Fruit fly (Drosophila melanogaster) whole organism, embryonic: ENCODE measurements around the gene ND-B18.

ENCODE experiments used
- Ada2b ChIP-seq: fragments of 200-800 bp; sonication (Bioruptor generic); IDR thresholded peaks from 2 replicates; pipeline ENCODE4 v1.3.6; 2022; ENCODE audit warnings: missing biosample characterization, missing genetic modification characterization
- Bteb2 ChIP-seq: fragments of 200-800 bp; sonication (Bioruptor generic); optimal IDR thresholded peaks from 2 replicates; lab custom pipeline; 2016; ENCODE audit warnings: missing biosample characterization, missing genetic modification characterization
- CG10979 ChIP-seq: fragments of 200-800 bp; sonication (Bioruptor generic); optimal IDR thresholded peaks from 2 replicates; lab custom pipeline; 2018; ENCODE audit warnings: missing biosample characterization, mild to moderate bottlenecking, missing genetic modification characterization, moderate library complexity
- CG11398 ChIP-seq: fragments of 200-800 bp; sonication (Bioruptor generic); optimal IDR thresholded peaks from 2 replicates; lab custom pipeline; 2016; ENCODE audit warnings: missing biosample characterization, missing genetic modification characterization
- CG11560 ChIP-seq: fragments of 200-800 bp; sonication (Bioruptor generic); IDR thresholded peaks from 3 replicates; pipeline ENCODE4 v1.3.6; 2022; ENCODE audit warnings: missing biosample characterization, missing genetic modification characterization
- CG13775 ChIP-seq: fragments of 200-800 bp; sonication (Bioruptor generic); optimal IDR thresholded peaks from 3 replicates; lab custom pipeline; 2017; ENCODE audit warnings: missing biosample characterization, mild to moderate bottlenecking, missing genetic modification characterization
- CG14860 ChIP-seq: fragments of 200-800 bp; sonication (Bioruptor generic); IDR thresholded peaks from 3 replicates; pipeline ENCODE4 v1.3.6; 2022; ENCODE audit warnings: missing biosample characterization, missing genetic modification characterization; ENCODE audit not compliant: partially characterized antibody
- CG15479 ChIP-seq: fragments of 200-800 bp; sonication (Bioruptor generic); optimal IDR thresholded peaks from 3 replicates; lab custom pipeline; 2019; ENCODE audit warnings: missing biosample characterization, mild to moderate bottlenecking, missing genetic modification characterization, moderate library complexity
- CG15514 ChIP-seq: fragments of 200-800 bp; sonication (Bioruptor generic); optimal IDR thresholded peaks from 3 replicates; lab custom pipeline; 2017; ENCODE audit warnings: missing biosample characterization, missing genetic modification characterization, mild to moderate bottlenecking, moderate library complexity, missing genetic modification reagents
- CG18011 ChIP-seq: fragments of 200-800 bp; sonication (Bioruptor generic); optimal IDR thresholded peaks from 2 replicates; lab custom pipeline; 2017; ENCODE audit warnings: missing biosample characterization, missing genetic modification characterization, mild to moderate bottlenecking, moderate library complexity, missing genotype
- CG1832 ChIP-seq: fragments of 200-800 bp; sonication (Bioruptor generic); optimal IDR thresholded peaks from 2 replicates; lab custom pipeline; 2017; ENCODE audit warnings: missing biosample characterization, mild to moderate bottlenecking, missing genetic modification characterization, inconsistent platforms
- CG2712 ChIP-seq: fragments of 200-800 bp; optimal IDR thresholded peaks from 3 replicates; lab custom pipeline; 2019; ENCODE audit warnings: missing biosample characterization, mild to moderate bottlenecking, missing genetic modification characterization, moderate library complexity
- CG3407 ChIP-seq: fragments of 200-800 bp; sonication (Bioruptor generic); optimal IDR thresholded peaks from 2 replicates; lab custom pipeline; 2018; ENCODE audit warnings: missing biosample characterization, mild to moderate bottlenecking, missing genetic modification characterization
- CG7745 ChIP-seq: fragments of 200-800 bp; sonication (Bioruptor generic); optimal IDR thresholded peaks from 2 replicates; lab custom pipeline; 2018; ENCODE audit warnings: missing biosample characterization, mild to moderate bottlenecking, missing genetic modification characterization, moderate library complexity
- CG8478 ChIP-seq: fragments of >200 bp; optimal IDR thresholded peaks from 2 replicates; lab custom pipeline; 2018
- CG8944 ChIP-seq: fragments of 200-800 bp; sonication (Bioruptor generic); optimal IDR thresholded peaks from 3 replicates; lab custom pipeline; 2016; ENCODE audit warnings: missing biosample characterization, missing genetic modification characterization
- CG9609 ChIP-seq: fragments of 200-800 bp; sonication (Bioruptor generic); optimal IDR thresholded peaks from 3 replicates; lab custom pipeline; 2016; ENCODE audit warnings: missing biosample characterization, missing genetic modification characterization
- CG9797 ChIP-seq: fragments of 200-800 bp; sonication (Bioruptor generic); optimal IDR thresholded peaks from 3 replicates; lab custom pipeline; 2018; ENCODE audit warnings: missing biosample characterization, mild to moderate bottlenecking, missing genetic modification characterization
- Chrac-16 ChIP-seq: fragments of 200-800 bp; sonication (Bioruptor generic); optimal IDR thresholded peaks from 3 replicates; lab custom pipeline; 2016; ENCODE audit warnings: missing biosample characterization, missing genetic modification characterization
- Dip3 ChIP-seq: fragments of 200-800 bp; sonication (Bioruptor generic); optimal IDR thresholded peaks from 3 replicates; lab custom pipeline; 2016; ENCODE audit warnings: missing biosample characterization, missing genetic modification characterization
- Gsc ChIP-seq: fragments of 200-800 bp; sonication (Bioruptor generic); IDR thresholded peaks from 2 replicates; pipeline ENCODE4 v1.3.6; 2022; ENCODE audit warnings: missing biosample characterization, missing genetic modification characterization
- HLH54F ChIP-seq: fragments of 200-800 bp; sonication (Bioruptor generic); optimal IDR thresholded peaks from 3 replicates; lab custom pipeline; 2016; ENCODE audit warnings: missing biosample characterization, missing genetic modification characterization
- Hand ChIP-seq: fragments of 200-800 bp; sonication (Bioruptor generic); optimal IDR thresholded peaks from 2 replicates; lab custom pipeline; 2017; ENCODE audit warnings: mild to moderate bottlenecking, missing biosample characterization, missing genetic modification reagents, missing genetic modification characterization
- Hr78 ChIP-seq, 2 experiments: fragments of 200-800 bp in 1 of 2; fragments of >200 bp in 1 of 2; sonication (Bioruptor generic) in 1 of 2; optimal IDR thresholded peaks; 2 replicates each; lab custom pipeline; 2017 to 2019; ENCODE audit warnings: missing biosample characterization in 2 of 2, missing genetic modification characterization in 2 of 2, mild to moderate bottlenecking in 1 of 2, moderate library complexity in 1 of 2
- Kr ChIP-seq: fragments of 200-800 bp; sonication (Bioruptor generic); optimal IDR thresholded peaks from 2 replicates; lab custom pipeline; 2017; ENCODE audit warnings: missing biosample characterization, mild to moderate bottlenecking, missing genetic modification characterization
- Lim3 ChIP-seq: fragments of 200-800 bp; sonication (Bioruptor generic); IDR thresholded peaks from 2 replicates; pipeline ENCODE4 v1.3.6; 2022; ENCODE audit warnings: missing biosample characterization, missing genetic modification characterization
- Med ChIP-seq: fragments of 200-800 bp; sonication (Bioruptor generic); peaks from one replicate; lab custom pipeline; 2016; ENCODE audit warnings: missing biosample characterization, missing genetic modification characterization, mild to moderate bottlenecking, inconsistent platforms, moderate library complexity
- Sox102F ChIP-seq: fragments of 200-800 bp; sonication (Bioruptor generic); optimal IDR thresholded peaks from 2 replicates; lab custom pipeline; 2018; ENCODE audit warnings: missing biosample characterization, mild to moderate bottlenecking, missing genetic modification characterization, moderate library complexity
- al ChIP-seq: fragments of 200-800 bp; sonication (Bioruptor generic); IDR thresholded peaks from 2 replicates; pipeline ENCODE4 v1.3.6; 2022; ENCODE audit warnings: missing biosample characterization, missing genetic modification characterization
- btn ChIP-seq: fragments of 200-800 bp; sonication (Bioruptor generic); optimal IDR thresholded peaks from 2 replicates; lab custom pipeline; 2016; ENCODE audit warnings: missing biosample characterization, missing genetic modification characterization
- chif ChIP-seq, 2 experiments: fragments of 200-800 bp; sonication (Bioruptor generic); optimal IDR thresholded peaks; 3 replicates each; lab custom pipeline; 2016; ENCODE audit warnings: missing biosample characterization in 2 of 2, missing genetic modification characterization in 2 of 2
- chn ChIP-seq: fragments of 200-800 bp; sonication (Bioruptor generic); optimal IDR thresholded peaks from 2 replicates; lab custom pipeline; 2016; ENCODE audit warnings: missing biosample characterization, missing genetic modification characterization
- crol ChIP-seq: fragments of 200-800 bp; sonication (Bioruptor generic); IDR thresholded peaks from 2 replicates; pipeline ENCODE4 v1.3.6; 2022; ENCODE audit warnings: missing biosample characterization, missing genetic modification characterization
- disco-r ChIP-seq: fragments of 200-800 bp; sonication (Bioruptor generic); optimal IDR thresholded peaks from 2 replicates; lab custom pipeline; 2016; ENCODE audit warnings: missing biosample characterization, missing genetic modification characterization
- dm ChIP-seq: fragments of 200-800 bp; sonication (Bioruptor generic); optimal IDR thresholded peaks from 3 replicates; lab custom pipeline; 2016; ENCODE audit warnings: missing biosample characterization, missing genetic modification characterization
- eyg ChIP-seq: fragments of 200-800 bp; sonication (Bioruptor generic); optimal IDR thresholded peaks from 3 replicates; lab custom pipeline; 2016; ENCODE audit warnings: missing biosample characterization, missing genetic modification characterization
- gce ChIP-seq: fragments of 200-800 bp; sonication (Bioruptor generic); IDR thresholded peaks from 3 replicates; pipeline ENCODE4 v1.3.6; 2022; ENCODE audit warnings: missing biosample characterization, missing genetic modification characterization
- h ChIP-seq: fragments of >200 bp; optimal IDR thresholded peaks from 2 replicates; lab custom pipeline; 2017
- jing ChIP-seq: fragments of 200-800 bp; sonication (Bioruptor generic); optimal IDR thresholded peaks from 2 replicates; lab custom pipeline; 2018; ENCODE audit warnings: missing biosample characterization, mild to moderate bottlenecking, missing genetic modification characterization
- lilli ChIP-seq: fragments of 200-800 bp; sonication (Bioruptor generic); optimal IDR thresholded peaks from 3 replicates; lab custom pipeline; 2016; ENCODE audit warnings: missing biosample characterization, missing genetic modification characterization
- lola ChIP-seq, 3 experiments: fragments of >200 bp in 2 of 3; fragments of 200-800 bp in 1 of 3; sonication (Bioruptor generic) in 1 of 3; optimal IDR thresholded peaks; 2 replicates each; lab custom pipeline; 2017 to 2019; ENCODE audit warnings: missing biosample characterization in 3 of 3, missing genetic modification characterization in 3 of 3, mild to moderate bottlenecking in 1 of 3, moderate library complexity in 1 of 3
- nau ChIP-seq: fragments of 200-800 bp; sonication (Bioruptor generic); optimal IDR thresholded peaks from 3 replicates; lab custom pipeline; 2017; ENCODE audit warnings: missing biosample characterization, mild to moderate bottlenecking, missing genetic modification characterization, missing genetic modification reagents
- nerfin-2 ChIP-seq: fragments of 200-800 bp; sonication (Bioruptor generic); IDR thresholded peaks from 2 replicates; pipeline ENCODE4 v1.3.6; 2022; ENCODE audit warnings: missing biosample characterization, missing genetic modification characterization; ENCODE audit not compliant: partially characterized antibody
- org-1 ChIP-seq: fragments of 200-800 bp; sonication (Bioruptor generic); optimal IDR thresholded peaks from 2 replicates; lab custom pipeline; 2017; ENCODE audit warnings: missing biosample characterization, missing genetic modification characterization
- p53 ChIP-seq: fragments of 200-800 bp; sonication (Bioruptor generic); optimal IDR thresholded peaks from 2 replicates; lab custom pipeline; 2016; ENCODE audit warnings: missing biosample characterization, missing genetic modification characterization
- pita ChIP-seq: fragments of 200-800 bp; sonication (Bioruptor generic); optimal IDR thresholded peaks from 2 replicates; lab custom pipeline; 2017; ENCODE audit warnings: missing biosample characterization, mild to moderate bottlenecking, missing genetic modification characterization
- pros ChIP-seq: fragments of 200-800 bp; sonication (Bioruptor generic); optimal IDR thresholded peaks from 3 replicates; lab custom pipeline; 2019; ENCODE audit warnings: missing biosample characterization, mild to moderate bottlenecking, missing genetic modification characterization, moderate library complexity
- rib ChIP-seq: fragments of 200-800 bp; sonication (Bioruptor generic); IDR thresholded peaks from 2 replicates; pipeline ENCODE4 v1.3.6; 2022; ENCODE audit warnings: missing biosample characterization, missing genetic modification characterization
- toy ChIP-seq: fragments of 200-800 bp; sonication (Bioruptor generic); IDR thresholded peaks from 2 replicates; pipeline ENCODE4 v1.3.6; 2022; ENCODE audit warnings: missing biosample characterization, missing genetic modification characterization
- twi ChIP-seq: fragments of 200-800 bp; optimal IDR thresholded peaks from 2 replicates; lab custom pipeline; 2019; ENCODE audit warnings: missing biosample characterization, mild to moderate bottlenecking, missing genetic modification characterization, moderate library complexity
- vnd ChIP-seq: fragments of 200-800 bp; sonication (Bioruptor generic); IDR thresholded peaks from 3 replicates; pipeline ENCODE4 v1.3.6; 2022; ENCODE audit warnings: missing biosample characterization, missing genetic modification characterization; ENCODE audit not compliant: partially characterized antibody
- wek ChIP-seq: fragments of 200-800 bp; sonication (Bioruptor generic); optimal IDR thresholded peaks from 3 replicates; lab custom pipeline; 2018; ENCODE audit warnings: missing biosample characterization, mild to moderate bottlenecking, missing genetic modification characterization, moderate library complexity

Gene ND-B18

dm6 chrX:15019413-15019812 lies 44.1 kb upstream of the ND-B18 start (continued):
- no peak for TF ChIP-seq org-1 (GFP tag; lab: Kevin White, UChicago)
- no peak for TF ChIP-seq pita
- TF ChIP-seq Bteb2: no peak
- no peak for TF ChIP-seq CG1832 (GFP tag; lab: Kevin White, UChicago)
- TF ChIP-seq CG15479 (GFP tag; lab: Kevin White, UChicago): peak; percentile 20
- TF ChIP-seq Ada2b (GFP tag; lab: Robert Waterston, UW): no peak
- peak; percentile 8 for TF ChIP-seq pros (GFP tag; lab: Kevin White, UChicago)
- no peak for TF ChIP-seq CG11560 (tag; lab: Robert Waterston, UW)
- TF ChIP-seq dm: no peak
- no peak for TF ChIP-seq gce
- TF ChIP-seq CG11398 (GFP tag; lab: Kevin White, UChicago): no peak
- no peak for TF ChIP-seq btn
- TF ChIP-seq lilli (GFP tag; lab: Kevin White, UChicago): no peak
- TF ChIP-seq Chrac-16 (GFP tag; lab: Kevin White, UChicago): no peak
- no peak for TF ChIP-seq HLH54F (GFP tag; lab: Kevin White, UChicago)
- TF ChIP-seq disco-r (GFP tag; lab: Kevin White, UChicago): no peak
- no peak for TF ChIP-seq vnd (GFP tag; lab: Robert Waterston, UW)
- TF ChIP-seq toy (GFP tag; lab: Robert Waterston, UW): no peak
- no peak for TF ChIP-seq wek (GFP tag; lab: Kevin White, UChicago)
- TF ChIP-seq CG7745: no peak
- TF ChIP-seq twi (tag; lab: Kevin White, UChicago): peak; percentile 74
- TF ChIP-seq Sox102F (GFP tag; lab: Kevin White, UChicago): no peak
- TF ChIP-seq Gsc (GFP tag; lab: Robert Waterston, UW): no peak
- TF ChIP-seq Hr78 (GFP tag; optimal IDR thresholded peaks at IDR 0.05; lab: Kevin White, UChicago): peak in 1 of 2 experiments; percentile 94
- no peak for TF ChIP-seq al
- no peak for TF ChIP-seq CG8944 (GFP tag; lab: Kevin White, UChicago)
- TF ChIP-seq h (lab: Kevin White, UChicago): no peak
- no peak for TF ChIP-seq CG13775 (GFP tag; lab: Kevin White, UChicago)
- no peak for TF ChIP-seq CG15514 (GFP tag; lab: Kevin White, UChicago)
- no peak for TF ChIP-seq chif (GFP tag; optimal IDR thresholded peaks at IDR 0.05; lab: Kevin White, UChicago)
- TF ChIP-seq chn (GFP tag; lab: Kevin White, UChicago): no peak
- TF ChIP-seq Hand: no peak
- no peak for TF ChIP-seq nerfin-2 (GFP tag; lab: Robert Waterston, UW)
- TF ChIP-seq Kr (GFP tag; lab: Kevin White, UChicago): peak; percentile 7
- TF ChIP-seq CG10979 (tag; lab: Kevin White, UChicago): no peak
- no peak for TF ChIP-seq CG9609 (GFP tag; lab: Kevin White, UChicago)
- no peak for TF ChIP-seq CG2712 (tag; lab: Kevin White, UChicago)
- no peak for TF ChIP-seq CG3407 (GFP tag; lab: Kevin White, UChicago)
- no peak for TF ChIP-seq lola (GFP tag; optimal IDR thresholded peaks at IDR 0.05; lab: Kevin White, UChicago)
- TF ChIP-seq Dip3 (GFP tag; lab: Kevin White, UChicago): no peak
- no peak for TF ChIP-seq Med
- no peak for TF ChIP-seq CG14860 (GFP tag; lab: Robert Waterston, UW)
- TF ChIP-seq jing (GFP tag; lab: Kevin White, UChicago): no peak
- TF ChIP-seq eyg (GFP tag; lab: Kevin White, UChicago): no peak
- no peak for TF ChIP-seq rib (GFP tag; lab: Robert Waterston, UW)
- TF ChIP-seq CG8478 (lab: Kevin White, UChicago): no peak
- TF ChIP-seq CG9797 (GFP tag; lab: Kevin White, UChicago): no peak
- TF ChIP-seq nau (GFP tag; lab: Kevin White, UChicago): no peak
- TF ChIP-seq p53: peak; percentile 97
- TF ChIP-seq CG18011 (GFP tag; lab: Kevin White, UChicago): no peak
- TF ChIP-seq Lim3 (GFP tag; lab: Robert Waterston, UW): no peak
- peak; percentile 85 for TF ChIP-seq crol
